Worm (Caenorhabditis elegans) whole organism, L1 larva: ENCODE results near the gene set-15.

Source experiments
- aly-2 ChIP-seq: fragments of 150-350 bp; optimal IDR thresholded peaks from 2 replicates; lab custom pipeline; 2014; ENCODE audit warnings: missing biosample characterization, missing genetic modification characterization
- fos-1 ChIP-seq: fragments of 150-350 bp; optimal IDR thresholded peaks from 2 replicates; lab custom pipeline; 2014; ENCODE audit warnings: missing biosample characterization, missing genetic modification characterization
- mab-9 ChIP-seq: fragments of 200-800 bp; sonication (Bioruptor generic); IDR thresholded peaks from 2 replicates; pipeline ENCODE4 v1.3.6; 2022; ENCODE audit warnings: missing genetic modification reagents, missing genetic modification characterization, missing compliant biosample characterization
- nhr-76 ChIP-seq: sonication (generic microtip); optimal IDR thresholded peaks from 2 replicates; lab custom pipeline; 2017; ENCODE audit warnings: missing biosample characterization, missing genetic modification characterization
- pqm-1 ChIP-seq: sonication (generic microtip); optimal IDR thresholded peaks from 3 replicates; lab custom pipeline; 2017; ENCODE audit warnings: missing biosample characterization, missing genetic modification characterization
- unc-130 ChIP-seq: fragments of 150-350 bp; optimal IDR thresholded peaks from 2 replicates; lab custom pipeline; 2017; ENCODE audit warnings: missing biosample characterization, missing genetic modification characterization, inconsistent platforms

ce11 chrIV:4764422-4764821 lies 15.6 kb downstream of the set-15 start, which contains the start of gene npp-26:
- TF ChIP-seq pqm-1 (tag; lab: Kevin White, UChicago) (no peak), aly-2 (no peak), nhr-76 (tag; lab: Kevin White, UChicago) (no peak), fos-1 (tag; lab: Kevin White, UChicago) (no peak), unc-130 (no peak), mab-9 (no peak)
